Worm (Caenorhabditis elegans) whole organism, L2 larva: Measurements from ENCODE around the gene droe-8.

Experiments used
- C34F6.9 ChIP-seq: fragments of 150-350 bp; optimal IDR thresholded peaks from 2 replicates; lab custom pipeline; 2014; ENCODE audit warnings: missing biosample characterization, missing genetic modification characterization
- crh-2 ChIP-seq: sonication (generic microtip); optimal IDR thresholded peaks from 2 replicates; lab custom pipeline; 2017; ENCODE audit warnings: missing biosample characterization, missing genetic modification characterization
- egl-27 ChIP-seq: sonication (generic microtip); optimal IDR thresholded peaks from 3 replicates; lab custom pipeline; 2017; ENCODE audit warnings: missing biosample characterization, missing genetic modification reagents, missing genetic modification characterization
- elt-1 ChIP-seq: fragments of 150-350 bp; optimal IDR thresholded peaks from 2 replicates; lab custom pipeline; 2014; ENCODE audit warnings: missing biosample characterization, missing genetic modification characterization
- fos-1 ChIP-seq: fragments of 150-350 bp; optimal IDR thresholded peaks from 2 replicates; lab custom pipeline; 2014; ENCODE audit warnings: missing biosample characterization, missing genetic modification characterization
- lin-11 ChIP-seq: fragments of 150-350 bp; sonication (generic microtip); optimal IDR thresholded peaks from 2 replicates; lab custom pipeline; 2014; ENCODE audit warnings: missing biosample characterization, missing genetic modification characterization, inconsistent platforms, mixed read lengths
- lsy-2 ChIP-seq, 2 experiments: fragments of 150-350 bp in 1 of 2; sonication (generic microtip) in 1 of 2; optimal IDR thresholded peaks; 2 replicates each; lab custom pipeline; 2014 to 2017; ENCODE audit warnings: missing biosample characterization in 2 of 2, missing genetic modification characterization in 2 of 2
- mbf-1 ChIP-seq: sonication (generic microtip); optimal IDR thresholded peaks from 2 replicates; lab custom pipeline; 2017; ENCODE audit warnings: missing biosample characterization, missing genetic modification characterization
- mdl-1 ChIP-seq, 2 experiments: fragments of 150-350 bp in 1 of 2; sonication (generic microtip) in 1 of 2; optimal IDR thresholded peaks; 2 replicates each; lab custom pipeline; 2017; ENCODE audit warnings: missing biosample characterization in 2 of 2, missing genetic modification characterization in 2 of 2
- nhr-129 ChIP-seq: fragments of 150-350 bp; optimal IDR thresholded peaks from 2 replicates; lab custom pipeline; 2014; ENCODE audit warnings: missing biosample characterization, missing genetic modification characterization
- nhr-237 ChIP-seq: fragments of 150-350 bp; optimal IDR thresholded peaks from 2 replicates; lab custom pipeline; 2014; ENCODE audit warnings: missing biosample characterization, missing genetic modification characterization
- nhr-25 ChIP-seq: fragments of 150-350 bp; sonication (generic microtip); optimal IDR thresholded peaks from 3 replicates; lab custom pipeline; 2014; ENCODE audit warnings: missing biosample characterization, missing genetic modification characterization
- skn-1 ChIP-seq: sonication (generic microtip); optimal IDR thresholded peaks from 2 replicates; lab custom pipeline; 2017; ENCODE audit warnings: missing biosample characterization, missing genetic modification characterization
- sma-3 ChIP-seq: sonication (generic microtip); optimal IDR thresholded peaks from 2 replicates; lab custom pipeline; 2016; ENCODE audit warnings: missing genetic modification reagents, missing genetic modification characterization, missing compliant biosample characterization
- sma-9 ChIP-seq, 2 experiments: fragments of 150-350 bp in 1 of 2; sonication (generic microtip) in 1 of 2; optimal IDR thresholded peaks; 2 replicates each; lab custom pipeline; 2014 to 2016; ENCODE audit warnings: missing genetic modification characterization in 2 of 2, mild to moderate bottlenecking in 1 of 2, missing biosample characterization in 1 of 2, missing compliant biosample characterization in 1 of 2, missing genetic modification reagents in 1 of 2, moderate library complexity in 1 of 2
- snpc-4 ChIP-seq: fragments of 150-350 bp; optimal IDR thresholded peaks from 2 replicates; lab custom pipeline; 2014; ENCODE audit warnings: missing biosample characterization, missing genetic modification characterization
- unc-55 ChIP-seq: fragments of 150-350 bp; sonication (generic microtip); optimal IDR thresholded peaks from 3 replicates; lab custom pipeline; 2014; ENCODE audit warnings: missing biosample characterization, missing genetic modification reagents, missing genetic modification characterization
- zag-1 ChIP-seq: fragments of 150-350 bp; optimal IDR thresholded peaks from 2 replicates; lab custom pipeline; 2014; ENCODE audit warnings: missing biosample characterization, missing genetic modification characterization
- ztf-1 ChIP-seq: fragments of 200-800 bp; sonication (Bioruptor generic); conservative IDR thresholded peaks from 2 replicates; pipeline ENCODE4 v1.3.6; 2022; ENCODE audit warnings: missing genetic modification characterization, missing compliant biosample characterization
- ztf-4 ChIP-seq: fragments of 150-350 bp; optimal IDR thresholded peaks from 2 replicates; lab custom pipeline; 2014; ENCODE audit warnings: missing biosample characterization, missing genetic modification characterization

The droe-8 gene

DNA sequence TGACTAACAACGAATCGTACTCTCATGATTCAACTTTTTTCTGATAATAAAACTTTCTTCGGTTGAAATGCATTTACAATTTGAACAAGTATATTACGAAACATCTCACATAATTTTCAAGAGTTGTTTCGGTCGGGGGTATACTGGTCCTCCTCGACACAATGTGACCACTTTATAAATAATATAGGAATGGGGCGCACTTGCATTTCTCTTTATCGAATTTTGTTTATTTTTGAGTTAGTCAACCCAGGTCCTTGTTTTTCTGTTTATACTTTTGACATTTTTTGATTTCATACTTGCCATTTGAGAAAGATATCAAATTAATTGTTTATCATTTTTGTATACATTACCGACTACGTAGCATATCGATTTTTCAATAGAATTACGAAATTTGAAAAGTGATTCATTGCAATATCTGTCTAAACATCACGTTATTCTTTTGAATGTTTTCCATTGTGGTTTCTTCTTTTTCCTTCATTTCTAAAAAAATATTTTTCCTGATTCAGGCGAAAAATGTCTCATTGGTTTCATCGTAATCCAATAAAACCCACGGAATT, 47.6 kb downstream of the droe-8 start, which contains the start of gene B0507.2:
Gene B0507.2, plus strand, starts transcription at position 507 of the 557 bp plus-strand sequence.
- no peak for TF ChIP-seq nhr-237 (tag; lab: Kevin White, UChicago)
- peak; percentile 42 for TF ChIP-seq C34F6.9 (tag; lab: Kevin White, UChicago)
- no peak for TF ChIP-seq crh-2 (tag; lab: Kevin White, UChicago)
- peak; percentile 57 for TF ChIP-seq unc-55 (GFP tag; lab: Kevin White, UChicago)
- peak; percentile 9 for TF ChIP-seq nhr-129 (tag; lab: Kevin White, UChicago)
- no peak for TF ChIP-seq elt-1 (tag; lab: Kevin White, UChicago)
- peak; percentile 56 for TF ChIP-seq fos-1 (tag; lab: Kevin White, UChicago)
- peak in 1 of 2 experiments; percentile 35 for TF ChIP-seq lsy-2 (tag; optimal IDR thresholded peaks at IDR 0.05; lab: Kevin White, UChicago)

DNA sequence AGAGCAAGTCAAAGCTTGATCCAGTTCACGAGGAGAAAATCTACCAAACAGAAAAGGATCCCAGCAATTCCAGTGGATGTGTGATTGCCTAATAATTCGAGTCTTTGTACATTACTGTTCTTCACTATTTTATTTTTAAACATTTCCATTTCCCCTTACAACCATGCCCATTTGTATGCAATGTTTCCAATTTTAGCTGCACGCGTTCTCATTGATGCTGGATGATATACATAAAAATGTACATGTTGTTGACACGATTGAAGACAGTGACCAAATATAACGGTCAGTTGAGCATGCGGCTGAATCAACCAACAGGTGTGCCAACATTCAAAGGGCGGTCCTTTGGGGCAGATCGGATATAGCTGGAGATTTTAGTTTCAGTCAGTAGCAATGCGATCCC, 49.9 kb downstream of the droe-8 start, which contains the start of gene B0507.1:
Gene B0507.1, plus strand, starts transcription at position 301 of the 400 bp plus-strand sequence.
- TF ChIP-seq nhr-25 (tag; lab: Kevin White, UChicago) (no peak), sma-9 (GFP tag; optimal IDR thresholded peaks at IDR 0.05; lab: Kevin White, UChicago) (no peak), sma-9 (tag; optimal IDR thresholded peaks at IDR 0.05; lab: Kevin White, UChicago) (no peak), ztf-1 (no peak), ztf-4 (no peak), C34F6.9 (tag; lab: Kevin White, UChicago) (no peak), nhr-237 (tag; lab: Kevin White, UChicago) (no peak), zag-1 (no peak), egl-27 (tag; lab: Kevin White, UChicago) (no peak), skn-1 (tag; lab: Kevin White, UChicago) (no peak), sma-3 (GFP tag; lab: Kevin White, UChicago) (no peak), mbf-1 (no peak), elt-1 (tag; lab: Kevin White, UChicago) (no peak), lin-11 (tag; lab: Kevin White, UChicago) (no peak), snpc-4 (tag; lab: Kevin White, UChicago) (no peak), mdl-1 (tag; optimal IDR thresholded peaks at IDR 0.05; lab: Kevin White, UChicago) (no peak)
